Fruit fly (Drosophila melanogaster) whole organism, embryonic: ENCODE results near the gene SmD1.

Experiments
- CG13123 ChIP-seq: fragments of 200-800 bp; sonication (Bioruptor generic); optimal IDR thresholded peaks from 2 replicates; lab custom pipeline; 2016; ENCODE audit warnings: missing biosample characterization, missing genetic modification characterization
- CG30020 ChIP-seq: fragments of 200-800 bp; optimal IDR thresholded peaks from 2 replicates; lab custom pipeline; 2019; ENCODE audit warnings: missing biosample characterization, mild to moderate bottlenecking, missing genetic modification characterization, moderate library complexity
- CG34224 ChIP-seq: fragments of 200-800 bp; sonication (Bioruptor generic); IDR thresholded peaks from 3 replicates; pipeline ENCODE4 v1.3.6; 2022; ENCODE audit warnings: missing biosample characterization, missing genetic modification characterization; ENCODE audit not compliant: partially characterized antibody
- CG7987 ChIP-seq: fragments of 200-800 bp; sonication (Bioruptor generic); optimal IDR thresholded peaks from 2 replicates; lab custom pipeline; 2018; ENCODE audit warnings: missing biosample characterization, mild to moderate bottlenecking, missing genetic modification characterization, moderate library complexity
- Lhr ChIP-seq: fragments of 200-800 bp; sonication (Bioruptor generic); optimal IDR thresholded peaks from 3 replicates; lab custom pipeline; 2017; ENCODE audit warnings: mild to moderate bottlenecking, missing biosample characterization, missing genetic modification reagents, missing genetic modification characterization
- Scr ChIP-seq: fragments of 200-800 bp; sonication (Bioruptor generic); IDR thresholded peaks from 2 replicates; pipeline ENCODE4 v1.3.6; 2022; ENCODE audit warnings: missing biosample characterization, missing genetic modification characterization; ENCODE audit not compliant: partially characterized antibody
- chm ChIP-seq: fragments of 200-800 bp; sonication (Bioruptor generic); IDR thresholded peaks from 2 replicates; pipeline ENCODE4 v1.3.6; 2022; ENCODE audit warnings: missing biosample characterization, missing genetic modification characterization
- slou ChIP-seq: fragments of 200-800 bp; sonication (Bioruptor generic); optimal IDR thresholded peaks from 3 replicates; lab custom pipeline; 2016; ENCODE audit warnings: missing biosample characterization, missing genetic modification characterization
- usp ChIP-seq: fragments of >200 bp; optimal IDR thresholded peaks from 2 replicates; lab custom pipeline; 2017; ENCODE audit warnings: missing biosample characterization, missing genetic modification characterization
- vvl ChIP-seq: fragments of 200-800 bp; sonication (Bioruptor generic); IDR thresholded peaks from 2 replicates; pipeline ENCODE4 v1.3.6; 2022; ENCODE audit warnings: missing biosample characterization, missing genetic modification characterization
- zf30C ChIP-seq: fragments of 200-800 bp; sonication (Bioruptor generic); optimal IDR thresholded peaks from 3 replicates; lab custom pipeline; 2018; ENCODE audit warnings: missing biosample characterization, mild to moderate bottlenecking, missing genetic modification characterization

- TF ChIP-seq chm (GFP tag; lab: Robert Waterston, UW) (no peak), CG13123 (GFP tag; lab: Kevin White, UChicago) (no peak), Scr (no peak), CG7987 (GFP tag; lab: Kevin White, UChicago) (no peak), vvl (GFP tag; lab: Robert Waterston, UW) (no peak), zf30C (no peak), CG30020 (tag; lab: Kevin White, UChicago) (no peak), Lhr (GFP tag; lab: Kevin White, UChicago) (no peak), slou (GFP tag; lab: Kevin White, UChicago) (no peak), usp (GFP tag; lab: Kevin White, UChicago) (no peak), CG34224 (GFP tag; lab: Robert Waterston, UW) (no peak)
Observed at dm6 chr3L:12711418-12711817, 23.0 kb downstream of the SmD1 start.
